Worm (Caenorhabditis elegans) whole organism, L4 larva: ENCODE data around the gene chil-19.
"Not testable (repeated sequence)": the region's sequence is repeated elsewhere in the genome, so short reads cannot be mapped to it uniquely, and the experiment has no call there.

Experiments used
- F49E8.2 ChIP-seq: sonication (generic microtip); optimal IDR thresholded peaks from 2 replicates; lab custom pipeline; 2016; ENCODE audit warnings: missing compliant biosample characterization, mild to moderate bottlenecking, missing genetic modification characterization, borderline replicate concordance
- ama-1 ChIP-seq: fragments of 150-350 bp; optimal IDR thresholded peaks from 2 replicates; lab custom pipeline; 2014; ENCODE audit warnings: inconsistent platforms, mixed read lengths
- ces-1 ChIP-seq: fragments of 150-350 bp; sonication (generic microtip); optimal IDR thresholded peaks from 4 replicates; lab custom pipeline; 2014; ENCODE audit warnings: missing biosample characterization, missing genetic modification reagents, missing genetic modification characterization
- dpl-1 ChIP-seq: fragments of 150-350 bp; optimal IDR thresholded peaks from 2 replicates; lab custom pipeline; 2014; ENCODE audit warnings: missing biosample characterization, missing genetic modification reagents, missing genetic modification characterization
- fos-1 ChIP-seq: fragments of 150-350 bp; optimal IDR thresholded peaks from 2 replicates; lab custom pipeline; 2014; ENCODE audit warnings: missing biosample characterization, missing genetic modification characterization
- lsy-2 ChIP-seq, 2 experiments: fragments of 150-350 bp in 1 of 2; sonication (generic microtip) in 1 of 2; optimal IDR thresholded peaks; 2 replicates each; lab custom pipeline; 2014 to 2017; ENCODE audit warnings: missing biosample characterization in 2 of 2, missing genetic modification characterization in 2 of 2
- mdl-1 ChIP-seq, 2 experiments: fragments of 150-350 bp in 1 of 2; sonication (generic microtip) in 1 of 2; optimal IDR thresholded peaks; 2 replicates each; lab custom pipeline; 2014 to 2017; ENCODE audit warnings: missing biosample characterization in 2 of 2, missing genetic modification characterization in 2 of 2
- nhr-11 ChIP-seq: fragments of 150-350 bp; optimal IDR thresholded peaks from 2 replicates; lab custom pipeline; 2014; ENCODE audit warnings: missing biosample characterization, missing genetic modification characterization
- nhr-237 ChIP-seq: sonication (generic microtip); optimal IDR thresholded peaks from 2 replicates; lab custom pipeline; 2017; ENCODE audit warnings: missing biosample characterization, missing genetic modification characterization
- pqm-1 ChIP-seq: sonication (generic microtip); optimal IDR thresholded peaks from 2 replicates; lab custom pipeline; 2017; ENCODE audit warnings: missing biosample characterization, missing genetic modification characterization
- unc-130 ChIP-seq: sonication (generic microtip); optimal IDR thresholded peaks from 2 replicates; lab custom pipeline; 2016; ENCODE audit warnings: missing genetic modification reagents, missing genetic modification characterization, missing compliant biosample characterization
- unc-62 ChIP-seq, 3 experiments: fragments of 150-350 bp in 1 of 3; sonication (generic microtip); optimal IDR thresholded peaks in 2 of 3; peaks in 1 of 3; 1 replicate in 1 of 3; 2 replicates in 2 of 3; lab custom pipeline; 2014 to 2017; ENCODE audit warnings: missing biosample characterization in 3 of 3, missing genetic modification characterization in 3 of 3, missing genetic modification reagents in 3 of 3, missing genotype in 1 of 3
- zag-1 ChIP-seq: fragments of 150-350 bp; optimal IDR thresholded peaks from 2 replicates; lab custom pipeline; 2014; ENCODE audit warnings: missing biosample characterization, missing genetic modification characterization

DNA sequence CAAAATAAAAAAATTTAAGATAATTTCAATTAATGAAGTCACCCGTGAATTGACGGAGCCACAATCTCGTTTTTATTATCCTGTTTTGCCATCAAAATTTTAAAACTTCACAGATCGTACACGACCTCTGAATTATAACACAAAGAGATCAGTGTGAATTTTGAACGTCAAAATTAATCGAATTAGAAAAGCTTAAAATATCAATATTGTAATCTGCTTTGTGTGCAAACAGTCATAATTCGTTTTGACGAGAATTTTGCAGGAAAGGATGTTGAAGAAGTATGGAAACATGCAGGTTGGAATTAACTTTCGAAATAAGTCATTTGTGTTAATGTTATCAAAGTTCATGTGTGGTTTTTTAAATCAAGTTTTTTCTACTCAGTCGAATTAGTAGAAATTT, 7.7 kb upstream of the chil-19 start, which contains the start of gene chil-21:
- TF ChIP-seq mdl-1 (tag; optimal IDR thresholded peaks at IDR 0.05; lab: Kevin White, UChicago); dpl-1 (GFP tag; lab: Kevin White, UChicago); nhr-237 (tag; lab: Kevin White, UChicago); F49E8.2 (tag; lab: Kevin White, UChicago); pqm-1 (tag; lab: Kevin White, UChicago); fos-1 (tag; lab: Kevin White, UChicago); nhr-11 (tag; lab: Kevin White, UChicago); unc-130 (GFP tag; lab: Kevin White, UChicago); ces-1 (GFP tag; lab: Kevin White, UChicago); ama-1 (lab: Kevin White, UChicago); unc-62 (GFP tag; optimal IDR thresholded peaks at IDR 0.05 in 1 of 2; lab: Kevin White, UChicago); unc-62 (tag; optimal IDR thresholded peaks at IDR 0.05; lab: Kevin White, UChicago); zag-1 (tag; lab: Kevin White, UChicago); lsy-2 (tag; optimal IDR thresholded peaks at IDR 0.05; lab: Kevin White, UChicago): not testable (repeated sequence)
